Fruit fly (Drosophila melanogaster): ENCODE data around the gene cv.
A peak's percentile ranks its signal among the peaks of the same experiment; 100 is the strongest.

Gene cv

DNA sequence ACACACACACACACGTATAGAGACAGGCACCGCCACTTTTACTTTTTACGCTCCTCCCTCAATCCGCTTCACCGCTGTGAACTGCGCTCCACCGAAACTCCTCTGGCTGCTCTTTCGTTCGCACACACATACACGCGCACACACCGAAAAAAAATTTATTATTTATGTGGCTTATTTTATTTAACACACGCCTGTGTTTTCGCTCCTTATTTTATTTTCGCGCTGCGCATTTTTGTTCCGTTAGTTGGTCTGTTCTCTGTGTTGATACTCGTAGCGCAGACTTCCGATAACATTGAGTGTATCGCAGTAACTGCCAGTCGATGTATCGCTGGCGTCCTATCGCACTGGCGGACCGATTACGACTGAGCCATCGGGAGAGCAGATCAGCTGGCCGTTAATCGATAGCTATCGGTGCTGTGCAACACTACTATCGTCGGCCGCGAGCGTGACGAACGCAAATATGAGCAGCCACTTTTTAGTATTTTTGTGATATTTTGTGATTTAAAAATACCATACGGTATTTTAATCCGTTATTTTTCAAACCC lies 47.9 kb downstream of the cv start, which contains the start of gene Snx27 (continued):
- TF ChIP-seq E2f1 (GFP tag; IDR thresholded peaks at IDR 0.05) (0 out of 2 replicates have a peak, but pooled peaks have one; percentile 27), CG11723 (GFP tag; optimal IDR thresholded peaks at IDR 0.05) (peak; percentile 3), BtbVII (GFP tag; optimal IDR thresholded peaks at IDR 0.05) (no peak), CG17568 (GFP tag; optimal IDR thresholded peaks at IDR 0.05) (peak; percentile 19), tio (GFP tag; optimal IDR thresholded peaks at IDR 0.05) (no peak), peb (GFP tag; IDR thresholded peaks at IDR 0.05) (no peak), tap (tag; optimal IDR thresholded peaks at IDR 0.05) (no peak), Hr51 (GFP tag; optimal IDR thresholded peaks at IDR 0.05) (peak in 1 of 2 experiments; percentile 50), lola (GFP tag; optimal IDR thresholded peaks at IDR 0.05) (no peak), Aef1 (GFP tag; IDR thresholded peaks at IDR 0.05) (peak; percentile 36; the same call in 1 of the 3 replicates), slbo (GFP tag; IDR thresholded peaks at IDR 0.05) (peak; percentile 80), nau (GFP tag; optimal IDR thresholded peaks at IDR 0.05) (no peak), Sry-β (GFP tag; optimal IDR thresholded peaks at IDR 0.05) (no peak), CG2202 (tag; optimal IDR thresholded peaks at IDR 0.05) (peak; percentile 13), CG11085 (GFP tag; IDR thresholded peaks at IDR 0.05) (peak; percentile 54; the same call in 1 of the 2 replicates), ap (GFP tag; IDR thresholded peaks at IDR 0.05) (no peak), Dbx (GFP tag; IDR thresholded peaks at IDR 0.05) (peak; percentile 84), Dll (GFP tag; IDR thresholded peaks at IDR 0.05; ENCODE audit: partially characterized antibody) (peak; percentile 99), ewg (GFP tag; optimal IDR thresholded peaks at IDR 0.05) (peak; percentile 23), schlank (tag; optimal IDR thresholded peaks at IDR 0.05) (no peak), Ptx1 (GFP tag; IDR thresholded peaks at IDR 0.05) (peak; percentile 54), CG12769 (tag; optimal IDR thresholded peaks at IDR 0.05) (peak; percentile 61), sens-2 (GFP tag; IDR thresholded peaks at IDR 0.05) (no peak), Max (GFP tag; optimal IDR thresholded peaks at IDR 0.05) (no peak), D (optimal IDR thresholded peaks at IDR 0.05) (no peak), D (GFP tag; optimal IDR thresholded peaks at IDR 0.05) (no peak), maf-S (GFP tag; optimal IDR thresholded peaks at IDR 0.05) (peak; percentile 57), CG34422 (GFP tag; IDR thresholded peaks at IDR 0.05) (peak; percentile 37; the same call in 1 of the 3 replicates), CG1233 (GFP tag; optimal IDR thresholded peaks at IDR 0.05) (peak; percentile 12), odd (GFP tag; optimal IDR thresholded peaks at IDR 0.05) (peak; percentile 18), bcd (GFP tag; optimal IDR thresholded peaks at IDR 0.05) (peak; percentile 53), croc (GFP tag; conservative IDR thresholded peaks at IDR 0.05) (no peak), CG14014 (GFP tag; IDR thresholded peaks at IDR 0.05) (no peak; the same call in 1 of the 2 replicates), CG10543 (GFP tag; optimal IDR thresholded peaks at IDR 0.05) (no peak), zf30C (GFP tag; optimal IDR thresholded peaks at IDR 0.05) (no peak), CHES-1-like (GFP tag; optimal IDR thresholded peaks at IDR 0.05) (peak; percentile 70), CG15011 (GFP tag; optimal IDR thresholded peaks at IDR 0.05) (no peak), Mad (GFP tag; optimal IDR thresholded peaks at IDR 0.05) (peak; percentile 47), CG16815 (GFP tag; optimal IDR thresholded peaks at IDR 0.05) (no peak), CG8359 (GFP tag; optimal IDR thresholded peaks at IDR 0.05; ENCODE audit: borderline replicate concordance) (no peak), NC2β (GFP tag; optimal IDR thresholded peaks at IDR 0.05) (peak; percentile 62), CG13624 (GFP tag; optimal IDR thresholded peaks at IDR 0.05) (peak; percentile 75), CG4707 (GFP tag; optimal IDR thresholded peaks at IDR 0.05) (peak; percentile 32), ranshi (GFP tag; IDR thresholded peaks at IDR 0.05) (0 out of 2 replicates have a peak, but pooled peaks have one; percentile 6), jumu (GFP tag; optimal IDR thresholded peaks at IDR 0.05) (peak; percentile 67), Trl (optimal IDR thresholded peaks at IDR 0.05) (no peak), Trl (GFP tag; optimal IDR thresholded peaks at IDR 0.05) (peak; percentile 70), jigr1 (GFP tag; IDR thresholded peaks at IDR 0.05) (no peak), CG14441 (GFP tag; IDR thresholded peaks at IDR 0.05) (0 out of 2 replicates have a peak, but pooled peaks have one; percentile 27), CG15514 (GFP tag; optimal IDR thresholded peaks at IDR 0.05) (peak; percentile 89)
